Worm (Caenorhabditis elegans) whole organism, young adult: ENCODE measurements around the gene copb-2.

ENCODE experiments used
- B0019.2 ChIP-seq: fragments of 200-800 bp; sonication (Bioruptor generic); conservative IDR thresholded peaks from 2 replicates; pipeline ENCODE4 v1.3.6; 2022; ENCODE audit warnings: missing genetic modification reagents, missing genetic modification characterization, missing compliant biosample characterization
- B0336.3 ChIP-seq: fragments of 200-800 bp; sonication (Bioruptor generic); IDR thresholded peaks from 2 replicates; pipeline ENCODE4 v1.3.6; 2022; ENCODE audit warnings: missing genetic modification characterization, missing compliant biosample characterization
- C06A6.2 ChIP-seq: fragments of 200-800 bp; sonication (Bioruptor generic); conservative IDR thresholded peaks from 2 replicates; pipeline ENCODE4 v1.3.6; 2022; ENCODE audit warnings: missing genetic modification characterization, missing compliant biosample characterization
- D2030.7 ChIP-seq: fragments of 200-800 bp; sonication (Bioruptor generic); IDR thresholded peaks from 2 replicates; pipeline ENCODE4 v1.3.6; 2022; ENCODE audit warnings: missing genetic modification reagents, missing genetic modification characterization, missing compliant biosample characterization
- F10E7.11 ChIP-seq: sonication (generic microtip); optimal IDR thresholded peaks from 2 replicates; lab custom pipeline; 2017; ENCODE audit warnings: mild to moderate bottlenecking, missing genetic modification characterization, moderate library complexity, missing compliant biosample characterization
- F49E8.2 ChIP-seq: sonication (generic microtip); optimal IDR thresholded peaks from 3 replicates; lab custom pipeline; 2017; ENCODE audit warnings: missing genetic modification characterization, mild to moderate bottlenecking, missing compliant biosample characterization, antibody characterized with exemption, moderate library complexity; ENCODE audit not compliant: insufficient read depth
- K11D2.4 ChIP-seq: fragments of 200-800 bp; sonication (Bioruptor generic); IDR thresholded peaks from 2 replicates; pipeline ENCODE4 v1.3.6; 2022; ENCODE audit warnings: missing genetic modification reagents, missing genetic modification characterization, missing compliant biosample characterization
- Y53F4B.3 ChIP-seq: fragments of 200-800 bp; sonication (Bioruptor generic); IDR thresholded peaks from 2 replicates; pipeline ENCODE4 v1.3.6; 2022; ENCODE audit warnings: missing genetic modification reagents, missing genetic modification characterization, missing compliant biosample characterization
- ama-1 ChIP-seq, 3 experiments: fragments of 150-350 bp in 1 of 3; sonication (generic microtip) in 2 of 3; optimal IDR thresholded peaks; 2 replicates each; lab custom pipeline; 2014 to 2018; ENCODE audit warnings: missing biosample characterization in 2 of 3, missing genetic modification characterization in 2 of 3, missing genetic modification reagents in 2 of 3
- aptf-2 ChIP-seq: fragments of 200-800 bp; sonication (Bioruptor generic); conservative IDR thresholded peaks from 2 replicates; pipeline ENCODE4 v1.3.6; 2022; ENCODE audit warnings: missing genetic modification reagents, missing genetic modification characterization, missing compliant biosample characterization
- athp-1 ChIP-seq: sonication (generic microtip); optimal IDR thresholded peaks from 2 replicates; lab custom pipeline; 2017; ENCODE audit warnings: mild to moderate bottlenecking, missing genetic modification characterization, missing compliant biosample characterization
- attf-5 ChIP-seq: fragments of 200-800 bp; sonication (Bioruptor generic); optimal IDR thresholded peaks from 2 replicates; lab custom pipeline; 2018; ENCODE audit warnings: mild to moderate bottlenecking, missing genetic modification characterization, missing compliant biosample characterization
- attf-6 ChIP-seq: fragments of 200-800 bp; sonication (Bioruptor generic); IDR thresholded peaks from 2 replicates; pipeline ENCODE4 v1.3.6; 2022; ENCODE audit warnings: missing genetic modification reagents, missing genetic modification characterization, missing compliant biosample characterization
- ccch-3 ChIP-seq: fragments of 200-800 bp; sonication (Bioruptor generic); optimal IDR thresholded peaks from 2 replicates; lab custom pipeline; 2018; ENCODE audit warnings: mild to moderate bottlenecking, missing genetic modification characterization, missing compliant biosample characterization
- cebp-2 ChIP-seq: fragments of 200-800 bp; sonication (Bioruptor generic); IDR thresholded peaks from 2 replicates; pipeline ENCODE4 v1.3.6; 2022; ENCODE audit warnings: missing genetic modification characterization, missing compliant biosample characterization
- ceh-91 ChIP-seq: fragments of 200-800 bp; sonication (Bioruptor generic); IDR thresholded peaks from 2 replicates; pipeline ENCODE4 v1.3.6; 2022; ENCODE audit warnings: missing genetic modification reagents, missing genetic modification characterization, missing compliant biosample characterization
- chd-7 ChIP-seq: sonication (generic microtip); optimal IDR thresholded peaks from 2 replicates; lab custom pipeline; 2016; ENCODE audit warnings: mild to moderate bottlenecking, missing genetic modification characterization, moderate library complexity, missing compliant biosample characterization
- dpff-1 ChIP-seq: sonication (generic microtip); optimal IDR thresholded peaks from 2 replicates; lab custom pipeline; 2017; ENCODE audit warnings: mild to moderate bottlenecking, missing genetic modification characterization, missing compliant biosample characterization
- efl-1 ChIP-seq: fragments of 150-350 bp; optimal IDR thresholded peaks from 2 replicates; lab custom pipeline; 2014; ENCODE audit warnings: missing biosample characterization, missing genetic modification reagents, missing genetic modification characterization
- egl-44 ChIP-seq: fragments of 200-800 bp; sonication (Bioruptor generic); IDR thresholded peaks from 2 replicates; pipeline ENCODE4 v1.3.6; 2022; ENCODE audit warnings: missing genetic modification reagents, missing genetic modification characterization, missing compliant biosample characterization
- egrh-3 ChIP-seq: fragments of 200-800 bp; sonication (Bioruptor generic); IDR thresholded peaks from 2 replicates; pipeline ENCODE4 v1.3.6; 2022; ENCODE audit warnings: missing genetic modification reagents, missing genetic modification characterization, missing compliant biosample characterization
- ets-4 ChIP-seq: fragments of 200-800 bp; sonication (Bioruptor generic); optimal IDR thresholded peaks from 2 replicates; lab custom pipeline; 2018; ENCODE audit warnings: mild to moderate bottlenecking, missing genetic modification characterization, missing compliant biosample characterization
- hsf-1 ChIP-seq: fragments of 200-800 bp; sonication (Bioruptor generic); IDR thresholded peaks from 2 replicates; pipeline ENCODE4 v1.3.6; 2022; ENCODE audit warnings: missing genetic modification reagents, missing genetic modification characterization, missing compliant biosample characterization
- lag-1 ChIP-seq: fragments of 200-800 bp; sonication (Bioruptor generic); IDR thresholded peaks from 2 replicates; pipeline ENCODE4 v1.3.6; 2022; ENCODE audit warnings: missing genetic modification reagents, missing genetic modification characterization, missing compliant biosample characterization
- let-607 ChIP-seq, 2 experiments: fragments of 200-800 bp in 1 of 2; sonication (Bioruptor generic) in 1 of 2; sonication (generic microtip) in 1 of 2; optimal IDR thresholded peaks; 2 replicates each; lab custom pipeline; 2016 to 2018; ENCODE audit warnings: mild to moderate bottlenecking in 2 of 2, missing compliant biosample characterization in 2 of 2, missing genetic modification characterization in 2 of 2, moderate library complexity in 2 of 2, missing genotype in 1 of 2
- lin-35 ChIP-seq, 3 experiments: fragments of 150-350 bp in 2 of 3; sonication (generic microtip) in 1 of 3; optimal IDR thresholded peaks; 2 replicates each; lab custom pipeline; 2014 to 2018; ENCODE audit warnings: missing biosample characterization in 3 of 3, missing genetic modification characterization in 3 of 3, missing genetic modification reagents in 3 of 3
- lin-40 ChIP-seq: sonication (generic microtip); optimal IDR thresholded peaks from 2 replicates; lab custom pipeline; 2016; ENCODE audit warnings: missing genetic modification characterization, mild to moderate bottlenecking, missing compliant biosample characterization, missing genotype, missing genetic modification reagents
- lin-54 ChIP-seq: fragments of 200-800 bp; sonication (Bioruptor generic); optimal IDR thresholded peaks from 2 replicates; lab custom pipeline; 2018; ENCODE audit warnings: mild to moderate bottlenecking, missing genetic modification characterization, missing compliant biosample characterization
- lsl-1 ChIP-seq: fragments of 200-800 bp; sonication (Bioruptor generic); optimal IDR thresholded peaks from 2 replicates; lab custom pipeline; 2018; ENCODE audit warnings: mild to moderate bottlenecking, missing genetic modification characterization, moderate library complexity, missing compliant biosample characterization
- madf-10 ChIP-seq: sonication (generic microtip); optimal IDR thresholded peaks from 2 replicates; lab custom pipeline; 2016; ENCODE audit warnings: mild to moderate bottlenecking, missing genetic modification characterization, missing compliant biosample characterization
- madf-3 ChIP-seq: fragments of 200-800 bp; sonication (Bioruptor generic); IDR thresholded peaks from 2 replicates; pipeline ENCODE4 v1.3.6; 2022; ENCODE audit warnings: missing genetic modification reagents, missing genetic modification characterization, missing compliant biosample characterization
- nfya-1 ChIP-seq: sonication (generic microtip); optimal IDR thresholded peaks from 2 replicates; lab custom pipeline; 2017; ENCODE audit warnings: antibody characterized with exemption, missing compliant biosample characterization, missing genetic modification characterization, borderline replicate concordance; ENCODE audit not compliant: insufficient read depth
- nfyb-1 ChIP-seq: fragments of 200-800 bp; sonication (Bioruptor generic); IDR thresholded peaks from 2 replicates; pipeline ENCODE4 v1.3.6; 2022; ENCODE audit warnings: missing genetic modification reagents, missing genetic modification characterization, missing compliant biosample characterization
- nhr-80 ChIP-seq: sonication (generic microtip); optimal IDR thresholded peaks from 2 replicates; lab custom pipeline; 2016; ENCODE audit warnings: missing genetic modification characterization, missing compliant biosample characterization
- nhr-90 ChIP-seq: sonication (generic microtip); optimal IDR thresholded peaks from 2 replicates; lab custom pipeline; 2016; ENCODE audit warnings: missing genotype, mild to moderate bottlenecking, missing genetic modification characterization, missing compliant biosample characterization
- pha-4 ChIP-seq: fragments of 150-350 bp; sonication (generic microtip); optimal IDR thresholded peaks from 2 replicates; lab custom pipeline; 2014; ENCODE audit warnings: missing biosample characterization, missing genetic modification reagents, missing genetic modification characterization
- rcor-1 ChIP-seq: fragments of 200-800 bp; sonication (Bioruptor generic); IDR thresholded peaks from 2 replicates; pipeline ENCODE4 v1.3.6; 2022; ENCODE audit warnings: missing genetic modification reagents, missing genetic modification characterization, missing compliant biosample characterization
- sea-2 ChIP-seq: fragments of 200-800 bp; sonication (Bioruptor generic); IDR thresholded peaks from 2 replicates; pipeline ENCODE4 v1.3.6; 2022; ENCODE audit warnings: missing genetic modification characterization, missing compliant biosample characterization
- snpc-1.3 ChIP-seq: sonication (generic microtip); optimal IDR thresholded peaks from 2 replicates; lab custom pipeline; 2017; ENCODE audit warnings: missing genetic modification characterization, mild to moderate bottlenecking, missing compliant biosample characterization, antibody characterized with exemption, moderate library complexity, missing genotype, missing genetic modification reagents; ENCODE audit not compliant: insufficient read depth
- somi-1 ChIP-seq: fragments of 200-800 bp; sonication (Bioruptor generic); optimal IDR thresholded peaks from 2 replicates; lab custom pipeline; 2018; ENCODE audit warnings: mild to moderate bottlenecking, missing genetic modification characterization, missing compliant biosample characterization
- tbx-9 ChIP-seq: sonication (generic microtip); optimal IDR thresholded peaks from 2 replicates; lab custom pipeline; 2016; ENCODE audit warnings: borderline replicate concordance, missing genetic modification characterization, inconsistent platforms, missing compliant biosample characterization
- zfh-2 ChIP-seq: fragments of 200-800 bp; sonication (Bioruptor generic); conservative IDR thresholded peaks from 2 replicates; pipeline ENCODE4 v1.3.6; 2022; ENCODE audit warnings: missing genetic modification reagents, missing genetic modification characterization, missing compliant biosample characterization
- ztf-22 ChIP-seq: fragments of 200-800 bp; sonication (Bioruptor generic); optimal IDR thresholded peaks from 2 replicates; lab custom pipeline; 2018; ENCODE audit warnings: mild to moderate bottlenecking, missing genetic modification characterization, moderate library complexity, missing compliant biosample characterization
- ztf-26 ChIP-seq: sonication (generic microtip); optimal IDR thresholded peaks from 2 replicates; lab custom pipeline; 2017; ENCODE audit warnings: missing genetic modification characterization, missing compliant biosample characterization

copb-2 gene

DNA sequence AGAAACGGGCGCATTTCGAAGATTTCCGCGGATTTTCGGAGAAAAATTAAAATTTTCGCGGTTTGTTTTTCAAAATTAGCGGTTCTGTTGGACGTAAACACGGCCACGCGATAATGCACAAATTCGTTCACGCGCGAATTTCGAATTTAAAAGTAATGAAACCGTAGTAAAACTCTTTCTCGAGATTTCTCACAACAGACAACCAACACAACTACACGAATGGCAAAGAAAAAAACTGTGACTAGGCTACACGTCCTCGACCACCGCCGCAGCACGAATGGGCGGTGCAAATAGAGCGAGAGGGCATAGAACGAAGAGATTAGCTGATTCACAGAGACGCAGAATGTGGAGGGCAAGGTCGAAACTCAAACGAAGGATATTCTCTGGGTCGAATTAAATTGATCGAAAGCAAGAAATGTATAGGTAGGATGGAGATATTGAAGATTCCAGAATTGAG, 18.6 kb upstream of the copb-2 start, which contains the start of gene idh-1 (continued):
- peak; percentile 58 for TF ChIP-seq somi-1 (GFP tag; lab: Kevin White, UChicago)
- TF ChIP-seq zfh-2 (GFP tag; lab: Robert Waterston, UW): peak; percentile 62; the same call in 1 of the 2 replicates
- TF ChIP-seq B0019.2 (GFP tag; lab: Robert Waterston, UW): peak; percentile 66; the same call in 1 of the 2 replicates
- TF ChIP-seq nfya-1: no peak
- no peak for TF ChIP-seq egl-44 (GFP tag; lab: Robert Waterston, UW)
- peak; percentile 95 for TF ChIP-seq efl-1 (GFP tag; lab: Kevin White, UChicago)
- peak; percentile 87 for TF ChIP-seq D2030.7 (GFP tag; lab: Robert Waterston, UW)
- no peak for TF ChIP-seq pha-4 (tag; lab: Kevin White, UChicago)
- peak; percentile 0 to 72 (median 30) for TF ChIP-seq lin-35 (GFP tag; optimal IDR thresholded peaks at IDR 0.05; lab: Kevin White, UChicago)
- no peak for TF ChIP-seq ccch-3
- no peak for TF ChIP-seq aptf-2 (GFP tag; lab: Robert Waterston, UW)
- TF ChIP-seq let-607 (tag; optimal IDR thresholded peaks at IDR 0.05; lab: Kevin White, UChicago): no peak
- TF ChIP-seq sea-2 (GFP tag; lab: Robert Waterston, UW): no peak
- TF ChIP-seq F49E8.2: peak; percentile 13
- no peak for TF ChIP-seq egrh-3
- no peak for TF ChIP-seq athp-1 (tag; lab: Kevin White, UChicago)
- peak; percentile 85 for TF ChIP-seq ceh-91
- 0 out of 2 replicates have a peak, but pooled peaks have one; percentile 55 for TF ChIP-seq madf-3 (GFP tag; lab: Robert Waterston, UW)
- TF ChIP-seq lag-1: no peak
- TF ChIP-seq attf-5 (GFP tag; lab: Kevin White, UChicago): peak; percentile 38
- no peak for TF ChIP-seq K11D2.4
- TF ChIP-seq lsl-1 (GFP tag; lab: Kevin White, UChicago): peak; percentile 74
- no peak for TF ChIP-seq ztf-22 (GFP tag; lab: Kevin White, UChicago)
- TF ChIP-seq rcor-1 (GFP tag; lab: Robert Waterston, UW): 0 out of 2 replicates have a peak, but pooled peaks have one; percentile 19
- peak; percentile 23 for TF ChIP-seq tbx-9 (tag; lab: Kevin White, UChicago)

DNA sequence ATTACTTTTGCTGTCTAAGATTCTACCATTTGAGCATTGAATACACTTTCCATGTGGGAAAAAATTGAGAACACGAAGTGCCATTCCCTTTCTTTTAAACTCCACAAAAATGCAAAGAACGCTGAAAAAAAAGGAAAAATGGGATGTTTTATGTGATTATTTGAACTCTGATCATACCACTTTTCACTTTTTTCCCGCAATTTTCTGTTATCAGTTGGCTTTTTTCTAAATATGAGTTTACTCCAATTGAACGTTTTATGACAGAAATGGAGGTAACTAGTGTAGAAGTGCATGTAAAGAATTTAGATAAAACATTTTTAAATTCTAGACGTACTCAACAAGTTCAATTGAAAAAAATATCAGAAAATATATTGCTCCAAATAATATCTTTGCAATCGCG, 18.1 kb upstream of the copb-2 start:
- TF ChIP-seq nhr-90 (tag; lab: Kevin White, UChicago) (no peak), nhr-80 (tag; lab: Kevin White, UChicago) (peak; percentile 23), attf-6 (GFP tag; lab: Robert Waterston, UW) (no peak)

DNA sequence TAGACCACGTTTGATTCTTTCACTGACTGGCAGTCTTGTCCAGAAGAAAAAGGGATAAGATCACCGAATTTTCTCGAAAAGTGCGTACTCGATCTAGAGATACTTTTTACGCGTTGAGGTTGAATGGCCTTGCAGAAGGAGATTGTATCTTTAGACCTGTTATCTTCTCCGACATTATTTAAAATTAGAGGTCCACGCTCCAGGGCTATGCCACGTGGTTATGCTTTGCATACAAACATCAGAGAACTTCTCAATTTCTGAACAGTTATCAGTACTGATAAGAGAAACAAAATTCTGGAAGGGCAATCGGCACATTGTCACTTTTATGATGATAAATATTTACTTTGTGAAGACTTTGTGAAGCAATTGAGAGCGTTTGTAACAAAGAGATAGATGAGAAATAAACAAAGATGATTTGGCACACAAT, 17.4 kb upstream of the copb-2 start:
- TF ChIP-seq cebp-2 (GFP tag; lab: Robert Waterston, UW) (0 out of 2 replicates have a peak, but pooled peaks have one; percentile 11), ztf-22 (GFP tag; lab: Kevin White, UChicago) (peak; percentile 47), Y53F4B.3 (GFP tag; lab: Robert Waterston, UW) (no peak), hsf-1 (GFP tag; lab: Robert Waterston, UW) (peak; percentile 59; the same call in 1 of the 2 replicates), pha-4 (tag; lab: Kevin White, UChicago) (peak; percentile 84), chd-7 (tag; lab: Kevin White, UChicago) (peak; percentile 46), ztf-26 (tag; lab: Kevin White, UChicago) (peak; percentile 81), F10E7.11 (no peak), nfyb-1 (GFP tag; lab: Robert Waterston, UW) (peak; percentile 61), lin-40 (peak; percentile 72), athp-1 (tag; lab: Kevin White, UChicago) (peak; percentile 30), attf-5 (GFP tag; lab: Kevin White, UChicago) (peak; percentile 39), ama-1 (optimal IDR thresholded peaks at IDR 0.05; lab: Kevin White, UChicago) (peak; percentile 6), ama-1 (GFP tag; optimal IDR thresholded peaks at IDR 0.05; lab: Kevin White, UChicago) (no peak), snpc-1.3 (no peak), madf-10 (peak; percentile 35), B0336.3 (peak; percentile 68), lin-54 (GFP tag; lab: Kevin White, UChicago) (peak; percentile 36), C06A6.2 (peak; percentile 38; the same call in 1 of the 2 replicates), ets-4 (GFP tag; lab: Kevin White, UChicago) (peak; percentile 36), somi-1 (GFP tag; lab: Kevin White, UChicago) (peak; percentile 63), dpff-1 (tag; lab: Kevin White, UChicago) (no peak), F49E8.2 (no peak)
